Worm (Caenorhabditis elegans): ENCODE measurements around the gene F37C12.14.

DNA sequence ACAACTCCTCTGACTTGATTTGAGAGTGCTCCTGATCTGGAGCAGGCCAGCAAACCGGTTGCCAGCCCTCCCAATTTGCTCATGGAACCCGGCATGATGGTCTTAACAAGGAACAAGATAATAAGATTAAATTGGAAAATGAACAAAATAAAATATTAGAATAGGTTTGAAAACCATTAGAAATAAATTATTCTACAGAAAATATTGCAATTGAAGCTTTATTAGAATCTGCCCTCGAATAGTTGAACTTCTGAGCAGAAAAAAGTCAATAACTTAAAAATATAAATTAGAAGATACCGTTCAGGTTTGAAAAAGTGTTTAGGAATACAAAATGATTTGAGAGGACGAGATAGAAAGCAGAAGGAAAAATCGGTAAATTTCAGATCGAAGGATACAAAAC lies 26.7 kb downstream of the F37C12.14 start, which contains the start of gene nuo-4:
- no peak for TF ChIP-seq pqm-1 (tag; optimal IDR thresholded peaks at IDR 0.05)
- TF ChIP-seq pax-1 (tag; optimal IDR thresholded peaks at IDR 0.05), result no peak
- TF ChIP-seq lin-11 (tag; optimal IDR thresholded peaks at IDR 0.05), result no peak
- no peak for TF ChIP-seq lim-6 (tag; optimal IDR thresholded peaks at IDR 0.05)
- no peak for TF ChIP-seq pat-9 (tag; optimal IDR thresholded peaks at IDR 0.05)
- TF ChIP-seq unc-55 (GFP tag; optimal IDR thresholded peaks at IDR 0.05), result no peak
- TF ChIP-seq dmd-4 (tag; optimal IDR thresholded peaks at IDR 0.05; ENCODE audit: borderline replicate concordance), result no peak
- TF ChIP-seq npax-4 (tag; optimal IDR thresholded peaks at IDR 0.05), result no peak
- TF ChIP-seq ama-1 (optimal IDR thresholded peaks at IDR 0.05), result no peak

All from whole organism, late embryonic.